Fruit fly (Drosophila melanogaster): Measurements from ENCODE around the gene ncd.

ncd gene

DNA sequence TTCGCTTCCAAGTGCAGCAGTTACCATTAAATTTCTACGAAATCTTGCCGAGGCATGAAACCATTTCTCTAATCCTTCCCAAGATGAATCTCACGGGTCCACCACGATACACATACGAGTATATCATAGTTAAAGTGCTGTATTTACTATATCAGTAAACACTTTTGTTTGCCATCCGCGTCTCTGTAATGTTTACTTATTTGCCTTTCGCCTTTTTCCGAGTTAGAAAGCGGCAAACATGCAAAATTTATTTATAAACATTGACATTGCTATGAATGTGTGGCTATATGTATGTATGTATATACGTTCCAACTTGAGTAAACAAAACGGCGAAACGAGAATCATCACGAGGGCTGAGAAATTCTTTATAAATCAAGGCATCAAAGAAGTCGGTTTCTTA is 24.0 kb upstream of the ncd start:
- TF ChIP-seq CG2120 (GFP tag; optimal IDR thresholded peaks at IDR 0.05), result no peak
- TF ChIP-seq CG17829 (tag; optimal IDR thresholded peaks at IDR 0.05), result peak; percentile 30
- peak; percentile 18 for TF ChIP-seq dmrt11E (tag; optimal IDR thresholded peaks at IDR 0.05)
- TF ChIP-seq fd96Cb (tag; optimal IDR thresholded peaks at IDR 0.05), result no peak
- no peak for TF ChIP-seq insv (GFP tag; optimal IDR thresholded peaks at IDR 0.05)
- TF ChIP-seq gt (GFP tag; IDR thresholded peaks at IDR 0.05), result no peak
- TF ChIP-seq zen (tag; optimal IDR thresholded peaks at IDR 0.05), result peak; percentile 81
- TF ChIP-seq CG32767 (GFP tag; IDR thresholded peaks at IDR 0.05), result no peak
- peak; percentile 94 for TF ChIP-seq fd102C (GFP tag; optimal IDR thresholded peaks at IDR 0.05)
- peak; percentile 69 for TF ChIP-seq Xrp1 (GFP tag; IDR thresholded peaks at IDR 0.05)
- TF ChIP-seq CG43689 (GFP tag; IDR thresholded peaks at IDR 0.05), result no peak
- TF ChIP-seq CG15011 (GFP tag; optimal IDR thresholded peaks at IDR 0.05), result peak; percentile 40
- no peak for TF ChIP-seq Vsx1 (GFP tag; optimal IDR thresholded peaks at IDR 0.05)
- peak; percentile 39 for TF ChIP-seq CG5180 (GFP tag; optimal IDR thresholded peaks at IDR 0.05)
- peak; percentile 51; the same call in 2 of the 3 replicates for TF ChIP-seq zfh1 (GFP tag; IDR thresholded peaks at IDR 0.05)
- peak; percentile 55 for TF ChIP-seq CG15479 (GFP tag; optimal IDR thresholded peaks at IDR 0.05)
- peak; percentile 84 for TF ChIP-seq sens (GFP tag)
- TF ChIP-seq CG33213 (GFP tag; optimal IDR thresholded peaks at IDR 0.05), result peak; percentile 24
- TF ChIP-seq CG7987 (GFP tag; optimal IDR thresholded peaks at IDR 0.05), result peak; percentile 79
- peak; percentile 13 for TF ChIP-seq gcm (GFP tag; optimal IDR thresholded peaks at IDR 0.05)
- no peak for TF ChIP-seq jigr1 (GFP tag; IDR thresholded peaks at IDR 0.05)
- peak; percentile 84 for TF ChIP-seq CG1233 (GFP tag; optimal IDR thresholded peaks at IDR 0.05)
- peak; percentile 62 for TF ChIP-seq ATbp (GFP tag; optimal IDR thresholded peaks at IDR 0.05)
- peak; percentile 16 for TF ChIP-seq Side (GFP tag; optimal IDR thresholded peaks at IDR 0.05)
- TF ChIP-seq CG3407 (GFP tag; optimal IDR thresholded peaks at IDR 0.05), result peak; percentile 17
- no peak for TF ChIP-seq hkb (optimal IDR thresholded peaks at IDR 0.05)
- TF ChIP-seq hkb (GFP tag; IDR thresholded peaks at IDR 0.05), result 0 out of 2 replicates have a peak, but pooled peaks have one; percentile 16
- TF ChIP-seq CG18599 (GFP tag; optimal IDR thresholded peaks at IDR 0.05), result peak; percentile 70
- peak; percentile 59 for TF ChIP-seq tap (tag; optimal IDR thresholded peaks at IDR 0.05)
- TF ChIP-seq kni (GFP tag; optimal IDR thresholded peaks at IDR 0.05), result peak; percentile 82
- peak; percentile 58 for TF ChIP-seq CG11723 (GFP tag; optimal IDR thresholded peaks at IDR 0.05)
- TF ChIP-seq CG6854 (GFP tag; optimal IDR thresholded peaks at IDR 0.05), result peak; percentile 2
- no peak for TF ChIP-seq CG11504 (tag; optimal IDR thresholded peaks at IDR 0.05)
- no peak for TF ChIP-seq CG11398 (GFP tag; optimal IDR thresholded peaks at IDR 0.05)
- TF ChIP-seq Sry-β (GFP tag; optimal IDR thresholded peaks at IDR 0.05), result peak; percentile 54
- peak; percentile 73 for TF ChIP-seq Med (GFP tag)
- TF ChIP-seq CG18262 (tag; optimal IDR thresholded peaks at IDR 0.05), result peak; percentile 66
- TF ChIP-seq MTF-1 (GFP tag; optimal IDR thresholded peaks at IDR 0.05; ENCODE audit: borderline replicate concordance), result peak; percentile 85
- peak; percentile 42; the same call in 1 of the 2 replicates for TF ChIP-seq ara (GFP tag; IDR thresholded peaks at IDR 0.05)
- no peak for TF ChIP-seq Ada2b (GFP tag; IDR thresholded peaks at IDR 0.05)
- peak; percentile 90 for TF ChIP-seq CG6813 (GFP tag; optimal IDR thresholded peaks at IDR 0.05)
- TF ChIP-seq ac (GFP tag; optimal IDR thresholded peaks at IDR 0.05), result peak; percentile 56
- no peak for TF ChIP-seq pb (GFP tag; optimal IDR thresholded peaks at IDR 0.05)
- TF ChIP-seq CG6254 (GFP tag; optimal IDR thresholded peaks at IDR 0.05), result peak; percentile 66
- TF ChIP-seq pfk (GFP tag; optimal IDR thresholded peaks at IDR 0.05), result peak; percentile 46
- TF ChIP-seq gem (tag; optimal IDR thresholded peaks at IDR 0.05), result no peak
- TF ChIP-seq dpn (GFP tag; optimal IDR thresholded peaks at IDR 0.05), result no peak
- no peak for TF ChIP-seq ssp (GFP tag; IDR thresholded peaks at IDR 0.05)
- peak; percentile 48 for TF ChIP-seq CG10267 (tag; optimal IDR thresholded peaks at IDR 0.05)
- TF ChIP-seq mirr (GFP tag; optimal IDR thresholded peaks at IDR 0.05), result no peak

All from whole organism, embryonic.